Fruit fly (Drosophila melanogaster) whole organism, embryonic: ENCODE results near the gene simj.

Experiments used
- CG10959 ChIP-seq: fragments of 200-800 bp; sonication (Bioruptor generic); IDR thresholded peaks from 2 replicates; pipeline ENCODE4 v1.3.6; 2022; ENCODE audit warnings: missing biosample characterization, missing genetic modification characterization
- CG11085 ChIP-seq: fragments of 200-800 bp; sonication (Bioruptor generic); IDR thresholded peaks from 2 replicates; pipeline ENCODE4 v1.3.6; 2022; ENCODE audit warnings: missing biosample characterization, missing genetic modification characterization
- CG11723 ChIP-seq: fragments of 200-800 bp; sonication (Bioruptor generic); optimal IDR thresholded peaks from 2 replicates; lab custom pipeline; 2017; ENCODE audit warnings: missing biosample characterization, mild to moderate bottlenecking, missing genetic modification characterization
- CG13424 ChIP-seq: fragments of 200-800 bp; sonication (Bioruptor generic); optimal IDR thresholded peaks from 2 replicates; lab custom pipeline; 2019; ENCODE audit warnings: missing biosample characterization, mild to moderate bottlenecking, missing genetic modification characterization, moderate library complexity
- CG15269 ChIP-seq: fragments of 200-800 bp; sonication (Bioruptor generic); optimal IDR thresholded peaks from 2 replicates; lab custom pipeline; 2018; ENCODE audit warnings: missing biosample characterization, mild to moderate bottlenecking, missing genetic modification characterization, moderate library complexity
- CG1832 ChIP-seq: fragments of 200-800 bp; sonication (Bioruptor generic); optimal IDR thresholded peaks from 2 replicates; lab custom pipeline; 2017; ENCODE audit warnings: missing biosample characterization, mild to moderate bottlenecking, missing genetic modification characterization, inconsistent platforms
- CG2199 ChIP-seq: fragments of 200-800 bp; sonication (Bioruptor generic); IDR thresholded peaks from 3 replicates; pipeline ENCODE4 v1.3.6; 2022; ENCODE audit warnings: missing biosample characterization, missing genetic modification characterization
- CG32532 ChIP-seq: fragments of 200-800 bp; sonication (Bioruptor generic); IDR thresholded peaks from 2 replicates; pipeline ENCODE4 v1.3.6; 2022; ENCODE audit warnings: missing biosample characterization, missing genetic modification characterization
- CG3847 ChIP-seq: fragments of 200-800 bp; sonication (Bioruptor generic); IDR thresholded peaks from 2 replicates; pipeline ENCODE4 v1.3.6; 2022; ENCODE audit warnings: missing biosample characterization, missing genetic modification characterization
- CG7839 ChIP-seq: fragments of 200-800 bp; sonication (Bioruptor generic); optimal IDR thresholded peaks from 3 replicates; lab custom pipeline; 2018; ENCODE audit warnings: missing biosample characterization, mild to moderate bottlenecking, missing genetic modification characterization, moderate library complexity
- Dbx ChIP-seq: fragments of 200-800 bp; sonication (Bioruptor generic); IDR thresholded peaks from 3 replicates; pipeline ENCODE4 v1.3.6; 2022; ENCODE audit warnings: missing biosample characterization, missing genetic modification characterization
- Deaf1 ChIP-seq: fragments of 200-800 bp; optimal IDR thresholded peaks from 3 replicates; lab custom pipeline; 2019; ENCODE audit warnings: missing biosample characterization, mild to moderate bottlenecking, missing genetic modification characterization, moderate library complexity
- Drgx ChIP-seq: fragments of 200-800 bp; sonication (Bioruptor generic); IDR thresholded peaks from 2 replicates; pipeline ENCODE4 v1.3.6; 2022; ENCODE audit warnings: missing biosample characterization, missing genetic modification characterization
- E2f1 ChIP-seq: fragments of 200-800 bp; sonication (Bioruptor generic); IDR thresholded peaks from 2 replicates; pipeline ENCODE4 v1.3.6; 2022; ENCODE audit warnings: missing biosample characterization, missing genetic modification characterization
- Elba2 ChIP-seq: fragments of 200-800 bp; sonication (Bioruptor generic); optimal IDR thresholded peaks from 3 replicates; lab custom pipeline; 2016; ENCODE audit warnings: missing biosample characterization, missing genetic modification characterization
- HHEX ChIP-seq: fragments of 200-800 bp; sonication (Bioruptor generic); optimal IDR thresholded peaks from 3 replicates; lab custom pipeline; 2017; ENCODE audit warnings: missing biosample characterization, mild to moderate bottlenecking, missing genetic modification characterization, missing genetic modification reagents
- HLHmδ ChIP-seq: fragments of 200-800 bp; sonication (Bioruptor generic); optimal IDR thresholded peaks from 2 replicates; lab custom pipeline; 2018; ENCODE audit warnings: missing biosample characterization, mild to moderate bottlenecking, missing genetic modification characterization, moderate library complexity
- Hey ChIP-seq: fragments of 200-800 bp; sonication (Bioruptor generic); optimal IDR thresholded peaks from 3 replicates; lab custom pipeline; 2018; ENCODE audit warnings: missing biosample characterization, mild to moderate bottlenecking, missing genetic modification characterization
- MTF-1 ChIP-seq: fragments of 200-800 bp; sonication (Bioruptor generic); optimal IDR thresholded peaks from 2 replicates; lab custom pipeline; 2018; ENCODE audit warnings: missing biosample characterization, mild to moderate bottlenecking, missing genetic modification characterization, borderline replicate concordance
- Med ChIP-seq: fragments of 200-800 bp; sonication (Bioruptor generic); peaks from one replicate; lab custom pipeline; 2016; ENCODE audit warnings: missing biosample characterization, missing genetic modification characterization, mild to moderate bottlenecking, inconsistent platforms, moderate library complexity
- Oaz ChIP-seq: fragments of 200-800 bp; sonication (Bioruptor generic); IDR thresholded peaks from 2 replicates; pipeline ENCODE4 v1.3.6; 2022; ENCODE audit warnings: missing biosample characterization, missing genetic modification characterization
- Rfx ChIP-seq: fragments of 200-800 bp; sonication (Bioruptor generic); IDR thresholded peaks from 2 replicates; pipeline ENCODE4 v1.3.6; 2022; ENCODE audit warnings: missing biosample characterization, missing genetic modification characterization
- Sin3A ChIP-seq: fragments of >200 bp; optimal IDR thresholded peaks from 2 replicates; lab custom pipeline; 2018
- Trl ChIP-seq, 3 experiments: fragments of >200 bp in 2 of 3; fragments of 200-800 bp in 1 of 3; sonication (Bioruptor generic) in 1 of 3; optimal IDR thresholded peaks; 2 replicates in 1 of 3; 3 replicates in 2 of 3; lab custom pipeline; 2016 to 2017; ENCODE audit warnings: missing biosample characterization in 1 of 3, missing genetic modification characterization in 1 of 3
- Vsx1 ChIP-seq: fragments of 200-800 bp; sonication (Bioruptor generic); optimal IDR thresholded peaks from 2 replicates; lab custom pipeline; 2017; ENCODE audit warnings: missing biosample characterization, mild to moderate bottlenecking, missing genetic modification characterization, missing genetic modification reagents
- btn ChIP-seq: fragments of 200-800 bp; sonication (Bioruptor generic); optimal IDR thresholded peaks from 2 replicates; lab custom pipeline; 2016; ENCODE audit warnings: missing biosample characterization, missing genetic modification characterization
- caup ChIP-seq: fragments of 200-800 bp; sonication (Bioruptor generic); optimal IDR thresholded peaks from 3 replicates; lab custom pipeline; 2017; ENCODE audit warnings: missing biosample characterization, mild to moderate bottlenecking, missing genetic modification characterization, moderate library complexity; ENCODE audit not compliant: severe bottlenecking
- cg ChIP-seq: fragments of 200-800 bp; sonication (Bioruptor generic); optimal IDR thresholded peaks from 3 replicates; lab custom pipeline; 2019; ENCODE audit warnings: missing biosample characterization, mild to moderate bottlenecking, missing genetic modification characterization, moderate library complexity
- chinmo ChIP-seq: fragments of 200-800 bp; sonication (Bioruptor generic); IDR thresholded peaks from 4 replicates; pipeline ENCODE4 v1.3.6; 2022; ENCODE audit warnings: missing biosample characterization, missing genetic modification characterization; ENCODE audit not compliant: partially characterized antibody
- chn ChIP-seq: fragments of 200-800 bp; sonication (Bioruptor generic); optimal IDR thresholded peaks from 2 replicates; lab custom pipeline; 2016; ENCODE audit warnings: missing biosample characterization, missing genetic modification characterization
- crol ChIP-seq: fragments of 200-800 bp; sonication (Bioruptor generic); IDR thresholded peaks from 2 replicates; pipeline ENCODE4 v1.3.6; 2022; ENCODE audit warnings: missing biosample characterization, missing genetic modification characterization
- emc ChIP-seq: fragments of 200-800 bp; sonication (Bioruptor generic); optimal IDR thresholded peaks from 2 replicates; lab custom pipeline; 2016; ENCODE audit warnings: missing biosample characterization, missing genetic modification characterization
- fd96Cb ChIP-seq: fragments of 200-800 bp; sonication (Bioruptor generic); optimal IDR thresholded peaks from 2 replicates; lab custom pipeline; 2018; ENCODE audit warnings: missing biosample characterization, mild to moderate bottlenecking, missing genetic modification characterization, moderate library complexity
- ham ChIP-seq: fragments of 200-800 bp; sonication (Bioruptor generic); IDR thresholded peaks from 2 replicates; pipeline ENCODE4 v1.3.6; 2022; ENCODE audit warnings: missing biosample characterization, missing genetic modification characterization
- lov ChIP-seq, 2 experiments: fragments of 200-800 bp in 1 of 2; fragments of >200 bp in 1 of 2; sonication (Bioruptor generic) in 1 of 2; IDR thresholded peaks in 1 of 2; optimal IDR thresholded peaks in 1 of 2; 2 replicates in 1 of 2; 3 replicates in 1 of 2; pipeline versions ENCODE4 v1.3.6 to Lab custom; 2017 to 2022; ENCODE audit warnings: missing biosample characterization in 1 of 2, missing genetic modification characterization in 1 of 2
- mirr ChIP-seq: fragments of 200-800 bp; sonication (Bioruptor generic); optimal IDR thresholded peaks from 3 replicates; lab custom pipeline; 2018; ENCODE audit warnings: missing biosample characterization, mild to moderate bottlenecking, missing genetic modification characterization
- nau ChIP-seq: fragments of 200-800 bp; sonication (Bioruptor generic); optimal IDR thresholded peaks from 3 replicates; lab custom pipeline; 2017; ENCODE audit warnings: missing biosample characterization, mild to moderate bottlenecking, missing genetic modification characterization, missing genetic modification reagents
- nerfin-1 ChIP-seq: fragments of 200-800 bp; sonication (Bioruptor generic); optimal IDR thresholded peaks from 3 replicates; lab custom pipeline; 2019; ENCODE audit warnings: missing biosample characterization, mild to moderate bottlenecking, missing genetic modification characterization, moderate library complexity
- nom ChIP-seq: fragments of 200-800 bp; sonication (Bioruptor generic); optimal IDR thresholded peaks from 2 replicates; lab custom pipeline; 2017; ENCODE audit warnings: missing biosample characterization, missing genetic modification characterization, mild to moderate bottlenecking, moderate library complexity, missing genetic modification reagents
- pros ChIP-seq: fragments of 200-800 bp; sonication (Bioruptor generic); optimal IDR thresholded peaks from 3 replicates; lab custom pipeline; 2019; ENCODE audit warnings: missing biosample characterization, mild to moderate bottlenecking, missing genetic modification characterization, moderate library complexity
- sens-2 ChIP-seq: fragments of 200-800 bp; sonication (Bioruptor generic); IDR thresholded peaks from 2 replicates; pipeline ENCODE4 v1.3.6; 2022; ENCODE audit warnings: missing biosample characterization, missing genetic modification characterization
- so ChIP-seq: fragments of 200-800 bp; sonication (Bioruptor generic); IDR thresholded peaks from 3 replicates; pipeline ENCODE4 v1.3.6; 2022; ENCODE audit warnings: missing biosample characterization, missing genetic modification characterization
- sob ChIP-seq: fragments of 200-800 bp; sonication (Bioruptor generic); IDR thresholded peaks from 2 replicates; pipeline ENCODE4 v1.3.6; 2022; ENCODE audit warnings: missing biosample characterization, missing genetic modification characterization
- ttk ChIP-seq: fragments of 200-800 bp; sonication (Bioruptor generic); IDR thresholded peaks from 2 replicates; pipeline ENCODE4 v2.1.2; 2022; ENCODE audit warnings: missing biosample characterization, missing genetic modification characterization
- tx ChIP-seq: fragments of 200-800 bp; sonication (Bioruptor generic); optimal IDR thresholded peaks from 2 replicates; lab custom pipeline; 2016; ENCODE audit warnings: missing biosample characterization, missing genetic modification characterization
- wek ChIP-seq: fragments of 200-800 bp; sonication (Bioruptor generic); optimal IDR thresholded peaks from 3 replicates; lab custom pipeline; 2018; ENCODE audit warnings: missing biosample characterization, mild to moderate bottlenecking, missing genetic modification characterization, moderate library complexity
- z ChIP-seq: fragments of 200-800 bp; sonication (Bioruptor generic); IDR thresholded peaks from 3 replicates; pipeline ENCODE4 v1.3.6; 2022; ENCODE audit warnings: missing biosample characterization, missing genetic modification characterization
- zf30C ChIP-seq: fragments of 200-800 bp; sonication (Bioruptor generic); optimal IDR thresholded peaks from 3 replicates; lab custom pipeline; 2018; ENCODE audit warnings: missing biosample characterization, mild to moderate bottlenecking, missing genetic modification characterization
- zfh1 ChIP-seq: fragments of 200-800 bp; sonication (Bioruptor generic); IDR thresholded peaks from 3 replicates; pipeline ENCODE4 v1.3.6; 2022; ENCODE audit warnings: missing biosample characterization, missing genetic modification characterization

The simj gene

dm6 chr3L:10680728-10681306 lies 16.3 kb downstream of the simj start (continued):
- TF ChIP-seq lov (optimal IDR thresholded peaks at IDR 0.05; lab: Kevin White, UChicago), result no peak
- 0 out of 3 replicates have a peak, but pooled peaks have one; percentile 56 for TF ChIP-seq lov (GFP tag; IDR thresholded peaks at IDR 0.05; lab: Robert Waterston, UW)
- no peak for TF ChIP-seq Vsx1 (GFP tag; lab: Kevin White, UChicago)
- TF ChIP-seq wek (GFP tag; lab: Kevin White, UChicago), result peak; percentile 23
- 0 out of 2 replicates have a peak, but pooled peaks have one; percentile 30 for TF ChIP-seq CG3847
- peak; percentile 31; the same call in 1 of the 2 replicates for TF ChIP-seq Rfx (GFP tag; lab: Robert Waterston, UW)
- TF ChIP-seq CG7839 (tag; lab: Kevin White, UChicago), result no peak
- no peak for TF ChIP-seq caup (GFP tag; lab: Kevin White, UChicago)
- TF ChIP-seq Elba2 (GFP tag; lab: Kevin White, UChicago), result no peak
- TF ChIP-seq Oaz (GFP tag; lab: Robert Waterston, UW), result peak; percentile 21; the same call in 1 of the 2 replicates
- peak; percentile 7 for TF ChIP-seq Hey (tag; lab: Kevin White, UChicago)
- peak; percentile 48 to 77 for TF ChIP-seq Trl (optimal IDR thresholded peaks at IDR 0.05; lab: Kevin White, UChicago)
- TF ChIP-seq Trl (GFP tag; optimal IDR thresholded peaks at IDR 0.05; lab: Kevin White, UChicago), result no peak
- peak; percentile 71 for TF ChIP-seq Med
- peak; percentile 39 for TF ChIP-seq sob (GFP tag; lab: Robert Waterston, UW)
- no peak for TF ChIP-seq CG2199 (GFP tag; lab: Robert Waterston, UW)
- TF ChIP-seq nerfin-1 (tag; lab: Kevin White, UChicago), result peak; percentile 2
- no peak for TF ChIP-seq Sin3A
- TF ChIP-seq z (GFP tag; lab: Robert Waterston, UW), result peak; percentile 66; the same call in 1 of the 3 replicates
- TF ChIP-seq sens-2, result no peak
- TF ChIP-seq nom (GFP tag; lab: Kevin White, UChicago), result peak; percentile 12
- no peak for TF ChIP-seq fd96Cb (tag; lab: Kevin White, UChicago)
- TF ChIP-seq ham (GFP tag; lab: Robert Waterston, UW), result no peak
- TF ChIP-seq tx (GFP tag; lab: Kevin White, UChicago), result no peak
- no peak for TF ChIP-seq chn (GFP tag; lab: Kevin White, UChicago)
- TF ChIP-seq chinmo (GFP tag; lab: Robert Waterston, UW), result peak; percentile 92
- no peak for TF ChIP-seq MTF-1
- TF ChIP-seq zfh1, result 0 out of 3 replicates have a peak, but pooled peaks have one; percentile 9
- no peak for TF ChIP-seq btn (GFP tag; lab: Kevin White, UChicago)
- TF ChIP-seq ttk (GFP tag; lab: Robert Waterston, UW), result peak; percentile 42; the same call in 1 of the 2 replicates
- TF ChIP-seq crol, result peak; percentile 99
- TF ChIP-seq HHEX (GFP tag; lab: Kevin White, UChicago), result no peak
- TF ChIP-seq Deaf1 (tag; lab: Kevin White, UChicago), result peak; percentile 10
- TF ChIP-seq zf30C (GFP tag; lab: Kevin White, UChicago), result no peak
- TF ChIP-seq cg (GFP tag; lab: Kevin White, UChicago), result peak; percentile 10
- no peak for TF ChIP-seq CG32532 (GFP tag; lab: Robert Waterston, UW)
- peak; percentile 96 for TF ChIP-seq pros (GFP tag; lab: Kevin White, UChicago)
- TF ChIP-seq so, result peak; percentile 40; the same call in 1 of the 3 replicates
- TF ChIP-seq CG15269 (tag; lab: Kevin White, UChicago), result no peak
- TF ChIP-seq mirr, result peak; percentile 18
- TF ChIP-seq E2f1 (GFP tag; lab: Robert Waterston, UW), result no peak
- no peak for TF ChIP-seq CG11085 (GFP tag; lab: Robert Waterston, UW)
- no peak for TF ChIP-seq nau (GFP tag; lab: Kevin White, UChicago)
- TF ChIP-seq emc, result no peak
- TF ChIP-seq CG13424 (tag; lab: Kevin White, UChicago), result no peak
- TF ChIP-seq CG1832 (GFP tag; lab: Kevin White, UChicago), result peak; percentile 12
- no peak for TF ChIP-seq CG10959 (GFP tag; lab: Robert Waterston, UW)
- 0 out of 3 replicates have a peak, but pooled peaks have one; percentile 19 for TF ChIP-seq Dbx (GFP tag; lab: Robert Waterston, UW)
- TF ChIP-seq CG11723 (GFP tag; lab: Kevin White, UChicago), result no peak
- TF ChIP-seq Drgx (GFP tag; lab: Robert Waterston, UW), result 0 out of 2 replicates have a peak, but pooled peaks have one; percentile 28
- TF ChIP-seq HLHmδ (GFP tag; lab: Kevin White, UChicago), result peak; percentile 26
